Fruit fly (Drosophila melanogaster) whole organism, prepupa: ENCODE results near the gene CG13707.

ENCODE experiments used
- CG16779 ChIP-seq: fragments of 200-800 bp; sonication (Bioruptor generic); optimal IDR thresholded peaks from 3 replicates; lab custom pipeline; 2017; ENCODE audit warnings: missing biosample characterization, mild to moderate bottlenecking, missing genetic modification characterization
- CG3919 ChIP-seq: fragments of 200-800 bp; sonication (Bioruptor generic); optimal IDR thresholded peaks from 3 replicates; lab custom pipeline; 2016; ENCODE audit warnings: missing biosample characterization, missing genetic modification characterization
- Eip75B ChIP-seq: fragments of 200-800 bp; sonication (Bioruptor generic); optimal IDR thresholded peaks from 3 replicates; lab custom pipeline; 2016; ENCODE audit warnings: missing biosample characterization, missing genetic modification characterization
- Eip93F ChIP-seq: fragments of 200-800 bp; sonication (Bioruptor generic); optimal IDR thresholded peaks from 2 replicates; lab custom pipeline; 2016; ENCODE audit warnings: missing biosample characterization, mild to moderate bottlenecking, missing genetic modification characterization
- Ets96B ChIP-seq: fragments of 200-800 bp; optimal IDR thresholded peaks from 2 replicates; lab custom pipeline; 2019; ENCODE audit warnings: missing biosample characterization, mild to moderate bottlenecking, missing genetic modification characterization, moderate library complexity
- Hr38 ChIP-seq: sonication (Bioruptor generic); optimal IDR thresholded peaks from 2 replicates; lab custom pipeline; 2016; ENCODE audit warnings: missing biosample characterization, missing genetic modification characterization
- Hr4 ChIP-seq: fragments of 200-800 bp; sonication (Bioruptor generic); optimal IDR thresholded peaks from 3 replicates; lab custom pipeline; 2016; ENCODE audit warnings: missing biosample characterization, missing genetic modification characterization
- achi ChIP-seq: fragments of 200-800 bp; sonication (Bioruptor generic); optimal IDR thresholded peaks from 3 replicates; lab custom pipeline; 2016; ENCODE audit warnings: missing biosample characterization, missing genetic modification characterization
- acj6 ChIP-seq: fragments of 200-800 bp; sonication (Bioruptor generic); optimal IDR thresholded peaks from 3 replicates; lab custom pipeline; 2016; ENCODE audit warnings: missing biosample characterization, missing genetic modification characterization
- fd59A ChIP-seq: fragments of 200-800 bp; sonication (Bioruptor generic); optimal IDR thresholded peaks from 2 replicates; lab custom pipeline; 2017; ENCODE audit warnings: missing biosample characterization, mild to moderate bottlenecking, missing genetic modification characterization, missing genetic modification reagents

DNA sequence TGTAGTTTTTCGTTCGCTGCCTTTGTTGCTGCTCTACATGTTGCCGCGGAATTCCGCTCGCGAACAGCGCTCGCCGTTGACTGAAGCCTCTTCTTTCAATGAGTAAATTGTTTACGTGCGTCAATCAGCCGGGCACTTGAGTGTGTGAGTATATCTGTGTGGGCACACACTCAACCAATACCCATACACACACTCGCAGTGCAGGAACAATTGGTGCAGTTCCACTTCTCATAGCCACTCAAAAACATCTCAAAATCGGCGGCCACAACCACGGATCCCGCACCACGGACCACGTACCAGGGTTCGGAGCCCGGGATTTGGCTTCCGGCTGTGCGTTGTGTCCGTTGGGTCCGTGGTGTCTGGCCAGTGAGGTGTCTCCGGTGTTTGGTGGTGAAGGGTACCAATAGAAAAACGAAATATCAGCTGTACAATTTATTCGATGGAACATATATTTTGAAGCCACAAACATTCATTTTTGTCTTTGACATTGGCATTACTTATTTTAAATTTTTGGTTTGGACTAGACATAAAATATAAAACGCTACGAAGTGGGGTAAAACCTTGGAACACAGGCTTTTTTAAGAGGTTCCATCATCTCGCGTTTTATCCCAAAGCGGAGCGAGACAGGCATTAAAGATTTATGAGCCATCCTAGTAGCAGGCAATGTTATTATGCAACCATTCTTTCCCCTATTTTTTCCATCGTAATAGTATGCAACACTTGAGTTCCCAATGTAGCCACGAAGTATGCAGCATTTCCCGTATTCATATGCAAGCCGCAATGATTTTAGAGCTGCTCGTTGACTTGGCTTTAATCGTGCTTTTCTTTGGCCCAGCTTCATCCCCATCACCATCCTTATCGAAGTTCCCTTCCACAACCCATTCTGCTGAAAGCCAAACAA is at the start of gene CG13707:
- no peak for TF ChIP-seq Eip75B (GFP tag; lab: Kevin White, UChicago)
- TF ChIP-seq Ets96B = no peak
- TF ChIP-seq CG16779 (tag; lab: Kevin White, UChicago) = no peak
- TF ChIP-seq acj6 (GFP tag; lab: Kevin White, UChicago) = no peak
- TF ChIP-seq CG3919 (GFP tag; lab: Kevin White, UChicago) = peak; percentile 4
- no peak for TF ChIP-seq Eip93F (GFP tag; lab: Kevin White, UChicago)
- TF ChIP-seq Hr38 = no peak
- TF ChIP-seq fd59A (GFP tag; lab: Kevin White, UChicago) = no peak
- no peak for TF ChIP-seq Hr4 (GFP tag; lab: Kevin White, UChicago)
- TF ChIP-seq achi (GFP tag; lab: Kevin White, UChicago) = no peak
